Worm (Caenorhabditis elegans) whole organism, L4 larva: ENCODE measurements around the gene F57G12.2.

Source experiments
- Y105C5A.15 ChIP-seq: fragments of 200-800 bp; sonication (Bioruptor generic); IDR thresholded peaks from 2 replicates; pipeline ENCODE4 v1.3.6; 2022; ENCODE audit warnings: missing genetic modification characterization, missing compliant biosample characterization
- Y75B8A.6 ChIP-seq: fragments of 200-800 bp; sonication (Bioruptor generic); IDR thresholded peaks from 2 replicates; pipeline ENCODE4 v1.3.6; 2022; ENCODE audit warnings: missing genetic modification reagents, missing genetic modification characterization, missing compliant biosample characterization
- dpl-1 ChIP-seq: fragments of 150-350 bp; optimal IDR thresholded peaks from 2 replicates; lab custom pipeline; 2014; ENCODE audit warnings: missing biosample characterization, missing genetic modification reagents, missing genetic modification characterization
- lin-1 ChIP-seq: fragments of 200-800 bp; sonication (Bioruptor generic); IDR thresholded peaks from 2 replicates; pipeline ENCODE4 v1.3.6; 2022; ENCODE audit warnings: missing genetic modification reagents, missing genetic modification characterization, missing compliant biosample characterization
- lsy-2 ChIP-seq, 2 experiments: fragments of 150-350 bp in 1 of 2; sonication (generic microtip) in 1 of 2; optimal IDR thresholded peaks; 2 replicates each; lab custom pipeline; 2014 to 2017; ENCODE audit warnings: missing biosample characterization in 2 of 2, missing genetic modification characterization in 2 of 2
- mdl-1 ChIP-seq, 2 experiments: fragments of 150-350 bp in 1 of 2; sonication (generic microtip) in 1 of 2; optimal IDR thresholded peaks; 2 replicates each; lab custom pipeline; 2014 to 2017; ENCODE audit warnings: missing biosample characterization in 2 of 2, missing genetic modification characterization in 2 of 2
- nhr-237 ChIP-seq: sonication (generic microtip); optimal IDR thresholded peaks from 2 replicates; lab custom pipeline; 2017; ENCODE audit warnings: missing biosample characterization, missing genetic modification characterization
- pha-4 ChIP-seq, 2 experiments: fragments of 150-350 bp in 1 of 2; fragments of 200-800 bp in 1 of 2; sonication (Bioruptor generic) in 1 of 2; IDR thresholded peaks in 1 of 2; optimal IDR thresholded peaks in 1 of 2; 2 replicates each; pipeline versions ENCODE4 v1.3.6 to Lab custom; 2014 to 2022; ENCODE audit warnings: missing genetic modification characterization in 2 of 2, missing genetic modification reagents in 2 of 2, missing biosample characterization in 1 of 2, missing compliant biosample characterization in 1 of 2
- pqm-1 ChIP-seq: sonication (generic microtip); optimal IDR thresholded peaks from 2 replicates; lab custom pipeline; 2017; ENCODE audit warnings: missing biosample characterization, missing genetic modification characterization
- spr-1 ChIP-seq: sonication (generic microtip); optimal IDR thresholded peaks from 2 replicates; lab custom pipeline; 2016; ENCODE audit warnings: mild to moderate bottlenecking, missing genetic modification characterization, missing compliant biosample characterization
- unc-62 ChIP-seq, 3 experiments: fragments of 150-350 bp in 1 of 3; sonication (generic microtip); optimal IDR thresholded peaks in 2 of 3; peaks in 1 of 3; 1 replicate in 1 of 3; 2 replicates in 2 of 3; lab custom pipeline; 2014 to 2017; ENCODE audit warnings: missing biosample characterization in 3 of 3, missing genetic modification characterization in 3 of 3, missing genetic modification reagents in 3 of 3, missing genotype in 1 of 3
- ztf-11 ChIP-seq: fragments of 150-350 bp; optimal IDR thresholded peaks from 2 replicates; lab custom pipeline; 2014; ENCODE audit warnings: missing biosample characterization, missing genetic modification characterization

ce11 chrX:12168765-12169164, 8.9 kb upstream of the F57G12.2 start:
- TF ChIP-seq dpl-1 (GFP tag; lab: Kevin White, UChicago) (no peak), Y75B8A.6 (GFP tag; lab: Robert Waterston, UW) (no peak), ztf-11 (tag; lab: Kevin White, UChicago) (no peak), lsy-2 (tag; optimal IDR thresholded peaks at IDR 0.05; lab: Kevin White, UChicago) (no peak), Y105C5A.15 (GFP tag; lab: Robert Waterston, UW) (no peak), pha-4 (GFP tag; IDR thresholded peaks at IDR 0.05; lab: Robert Waterston, UW) (no peak), pha-4 (tag; optimal IDR thresholded peaks at IDR 0.05; lab: Kevin White, UChicago) (no peak), lin-1 (no peak), mdl-1 (tag; optimal IDR thresholded peaks at IDR 0.05; lab: Kevin White, UChicago) (no peak), unc-62 (GFP tag; optimal IDR thresholded peaks at IDR 0.05 in 1 of 2; lab: Kevin White, UChicago) (no peak), unc-62 (tag; optimal IDR thresholded peaks at IDR 0.05; lab: Kevin White, UChicago) (no peak), spr-1 (tag; lab: Kevin White, UChicago) (no peak), nhr-237 (no peak), pqm-1 (tag; lab: Kevin White, UChicago) (no peak)
